Fruit fly (Drosophila melanogaster): ENCODE measurements around the gene emei.

emei gene

dm6 chr3L:11091943-11092609, 17.4 kb upstream of the emei start (continued):
- TF ChIP-seq mld (GFP tag; IDR thresholded peaks at IDR 0.05; ENCODE audit: partially characterized antibody) (no peak), danr (GFP tag; IDR thresholded peaks at IDR 0.05) (no peak), CoRest (tag; optimal IDR thresholded peaks at IDR 0.05) (no peak), CG12769 (tag; optimal IDR thresholded peaks at IDR 0.05) (peak; percentile 60), crp (GFP tag; optimal IDR thresholded peaks at IDR 0.05) (peak in 1 of 2 experiments; percentile 39), CG13296 (GFP tag; optimal IDR thresholded peaks at IDR 0.05) (no peak), gfzf (GFP tag; optimal IDR thresholded peaks at IDR 0.05) (peak; percentile 21), E2f2 (GFP tag; IDR thresholded peaks at IDR 0.05) (peak; percentile 34; the same call in 1 of the 2 replicates), ken (GFP tag; IDR thresholded peaks at IDR 0.05) (peak; percentile 73), Xrp1 (GFP tag; IDR thresholded peaks at IDR 0.05) (peak; percentile 57; the same call in 1 of the 2 replicates), CG13775 (GFP tag; optimal IDR thresholded peaks at IDR 0.05) (peak; percentile 7), az2 (GFP tag; optimal IDR thresholded peaks at IDR 0.05) (peak; percentile 27), Deaf1 (tag; optimal IDR thresholded peaks at IDR 0.05) (peak; percentile 60), CG17829 (tag; optimal IDR thresholded peaks at IDR 0.05) (peak; percentile 31), nmo (GFP tag; optimal IDR thresholded peaks at IDR 0.05) (peak; percentile 27), Opbp (GFP tag; IDR thresholded peaks at IDR 0.05; ENCODE audit: partially characterized antibody) (peak; percentile 42; the same call in 1 of the 3 replicates), CG3407 (GFP tag; optimal IDR thresholded peaks at IDR 0.05) (peak; percentile 32), zen (tag; optimal IDR thresholded peaks at IDR 0.05) (no peak), vnd (GFP tag; IDR thresholded peaks at IDR 0.05; ENCODE audit: partially characterized antibody) (no peak), CG16863 (GFP tag; optimal IDR thresholded peaks at IDR 0.05) (peak; percentile 42), tll (GFP tag; optimal IDR thresholded peaks at IDR 0.05) (no peak), CG15011 (GFP tag; optimal IDR thresholded peaks at IDR 0.05) (no peak), CG10565 (GFP tag; optimal IDR thresholded peaks at IDR 0.05) (no peak), CG1647 (GFP tag; optimal IDR thresholded peaks at IDR 0.05) (peak; percentile 67), CG7987 (GFP tag; optimal IDR thresholded peaks at IDR 0.05) (no peak), nerfin-1 (tag; optimal IDR thresholded peaks at IDR 0.05) (no peak), Lpt (GFP tag; optimal IDR thresholded peaks at IDR 0.05) (no peak), Lhr (GFP tag; optimal IDR thresholded peaks at IDR 0.05) (no peak), Hr51 (GFP tag; optimal IDR thresholded peaks at IDR 0.05) (peak in 1 of 2 experiments; percentile 66), CG2712 (tag; optimal IDR thresholded peaks at IDR 0.05) (peak; percentile 24), Ets65A (GFP tag) (peak; percentile 68), MBD-R2 (GFP tag; IDR thresholded peaks at IDR 0.05) (peak; percentile 29; the same call in 1 of the 2 replicates), CG15514 (GFP tag; optimal IDR thresholded peaks at IDR 0.05) (peak; percentile 62), ranshi (GFP tag; IDR thresholded peaks at IDR 0.05) (peak; percentile 13; the same call in 1 of the 2 replicates), peb (GFP tag; IDR thresholded peaks at IDR 0.05) (0 out of 2 replicates have a peak, but pooled peaks have one; percentile 20), CG2875 (GFP tag; optimal IDR thresholded peaks at IDR 0.05) (no peak), stwl (tag; optimal IDR thresholded peaks at IDR 0.05) (peak; percentile 85), CG6272 (GFP tag; IDR thresholded peaks at IDR 0.05) (peak; percentile 76), Rfx (GFP tag; IDR thresholded peaks at IDR 0.05) (peak; percentile 53), CG12942 (GFP tag; optimal IDR thresholded peaks at IDR 0.05) (peak; percentile 39), CG16815 (GFP tag; optimal IDR thresholded peaks at IDR 0.05) (peak; percentile 37), CG16813 (GFP tag; IDR thresholded peaks at IDR 0.05; ENCODE audit: partially characterized antibody) (0 out of 3 replicates have a peak, but pooled peaks have one; percentile 30), CG17568 (GFP tag; optimal IDR thresholded peaks at IDR 0.05) (no peak), repo (GFP tag; optimal IDR thresholded peaks at IDR 0.05) (peak; percentile 56), CG8089 (GFP tag; optimal IDR thresholded peaks at IDR 0.05) (peak; percentile 34), Oli (tag; optimal IDR thresholded peaks at IDR 0.05) (peak; percentile 6), Eip74EF (GFP tag; optimal IDR thresholded peaks at IDR 0.05) (no peak)
